Worm (Caenorhabditis elegans): ENCODE data around the gene ttb-1.

Gene ttb-1

ce11 chrV:185694-186217 is 29.1 kb downstream of the ttb-1 start, which contains the start of gene arid-1:
arid-1 (plus strand) TSS chrV:186167.
- TF ChIP-seq hmg-1.2 (GFP tag; IDR thresholded peaks at IDR 0.05) = peak; percentile 99
- TF ChIP-seq ztf-6 (GFP tag; IDR thresholded peaks at IDR 0.05) = no peak
- TF ChIP-seq unc-130 (GFP tag; optimal IDR thresholded peaks at IDR 0.05) = peak; percentile 11
- peak; percentile 23 for TF ChIP-seq snpc-1.3 (tag; optimal IDR thresholded peaks at IDR 0.05; ENCODE audit: insufficient read depth)
- TF ChIP-seq lin-35 (GFP tag; optimal IDR thresholded peaks at IDR 0.05) = peak in 1 of 3 experiments; percentile 39
- TF ChIP-seq D2030.7 (GFP tag; IDR thresholded peaks at IDR 0.05) = peak; percentile 84
- TF ChIP-seq C17E4.6 (GFP tag; IDR thresholded peaks at IDR 0.05) = no peak
- no peak for TF ChIP-seq rpc-1 (optimal IDR thresholded peaks at IDR 0.05)
- TF ChIP-seq rpc-1 (tag; optimal IDR thresholded peaks at IDR 0.05) = no peak
- peak; percentile 53 for TF ChIP-seq lsl-1 (GFP tag; optimal IDR thresholded peaks at IDR 0.05)
- no peak for TF ChIP-seq rec-8 (tag; optimal IDR thresholded peaks at IDR 0.05)
- no peak for TF ChIP-seq lin-40 (tag; optimal IDR thresholded peaks at IDR 0.05)
- TF ChIP-seq F49E8.2 (tag; optimal IDR thresholded peaks at IDR 0.05; ENCODE audit: insufficient read depth) = peak; percentile 32
- TF ChIP-seq efl-1 (GFP tag; optimal IDR thresholded peaks at IDR 0.05) = peak; percentile 87
- TF ChIP-seq unc-62 (GFP tag; optimal IDR thresholded peaks at IDR 0.05) = no peak
- peak; percentile 58; the same call in 1 of the 2 replicates for TF ChIP-seq ceh-91 (GFP tag; IDR thresholded peaks at IDR 0.05)
- TF ChIP-seq Y95B8A.8 (GFP tag; IDR thresholded peaks at IDR 0.05) = 0 out of 2 replicates have a peak, but pooled peaks have one; percentile 11
- TF ChIP-seq pbrm-1 (GFP tag; IDR thresholded peaks at IDR 0.05) = peak; percentile 29; the same call in 1 of the 2 replicates
- peak; percentile 84 for TF ChIP-seq attf-5 (GFP tag; optimal IDR thresholded peaks at IDR 0.05)
- no peak for TF ChIP-seq ztf-28 (GFP tag; IDR thresholded peaks at IDR 0.05)
- 0 out of 2 replicates have a peak, but pooled peaks have one; percentile 38 for TF ChIP-seq Y79H2A.3 (GFP tag; conservative IDR thresholded peaks at IDR 0.05)
- TF ChIP-seq K11D2.4 (GFP tag; IDR thresholded peaks at IDR 0.05) = no peak
- TF ChIP-seq madf-10 (tag; optimal IDR thresholded peaks at IDR 0.05) = peak; percentile 47
- TF ChIP-seq attf-3 (GFP tag; conservative IDR thresholded peaks at IDR 0.05) = 0 out of 2 replicates have a peak, but pooled peaks have one; percentile 38
- TF ChIP-seq ceh-100 (GFP tag; IDR thresholded peaks at IDR 0.05) = peak; percentile 57
- peak; percentile 38 for TF ChIP-seq snpc-1.1 (tag; optimal IDR thresholded peaks at IDR 0.05; ENCODE audit: insufficient read depth)
- peak; percentile 72 for TF ChIP-seq snpc-3.4 (tag; optimal IDR thresholded peaks at IDR 0.05)
- TF ChIP-seq athp-1 (tag; optimal IDR thresholded peaks at IDR 0.05) = no peak
- TF ChIP-seq F33H1.4 (GFP tag; IDR thresholded peaks at IDR 0.05) = peak; percentile 62
- peak; percentile 62 for TF ChIP-seq madf-8 (GFP tag; conservative IDR thresholded peaks at IDR 0.05)
- TF ChIP-seq Y67H2A.10 (GFP tag; conservative IDR thresholded peaks at IDR 0.05) = no peak
- peak; percentile 71 for TF ChIP-seq lin-54 (GFP tag; optimal IDR thresholded peaks at IDR 0.05)
- TF ChIP-seq tbp1 (GFP tag; optimal IDR thresholded peaks at IDR 0.05) = peak; percentile 37
- TF ChIP-seq repo-1 (tag; optimal IDR thresholded peaks at IDR 0.05) = no peak
- TF ChIP-seq cebp-1 (GFP tag; IDR thresholded peaks at IDR 0.05) = no peak
- TF ChIP-seq cebp-1 (tag; optimal IDR thresholded peaks at IDR 0.05) = no peak
- no peak for TF ChIP-seq let-607 (tag; optimal IDR thresholded peaks at IDR 0.05)
- TF ChIP-seq xnd-1 (tag; optimal IDR thresholded peaks at IDR 0.05) = peak; percentile 46
- TF ChIP-seq rcor-1 (GFP tag; IDR thresholded peaks at IDR 0.05) = 0 out of 2 replicates have a peak, but pooled peaks have one; percentile 39
- 0 out of 2 replicates have a peak, but pooled peaks have one; percentile 41 for TF ChIP-seq nfyb-1 (GFP tag; IDR thresholded peaks at IDR 0.05)
- TF ChIP-seq dpl-1 (GFP tag; optimal IDR thresholded peaks at IDR 0.05) = peak; percentile 54
- TF ChIP-seq madf-6 (GFP tag; IDR thresholded peaks at IDR 0.05) = peak; percentile 83
- TF ChIP-seq snpc-4 (GFP tag; optimal IDR thresholded peaks at IDR 0.05) = no peak
- TF ChIP-seq snpc-4 (tag; optimal IDR thresholded peaks at IDR 0.05) = peak in 3 of 4 experiments; percentile 8 to 27 (median 17)
- TF ChIP-seq tbx-9 (tag; optimal IDR thresholded peaks at IDR 0.05; ENCODE audit: borderline replicate concordance) = no peak
- no peak for TF ChIP-seq F57C9.4 (tag; optimal IDR thresholded peaks at IDR 0.05)
- TF ChIP-seq mcd-1 (GFP tag; IDR thresholded peaks at IDR 0.05) = peak; percentile 60
